Worm (Caenorhabditis elegans): ENCODE measurements around the gene mes-4.

The mes-4 gene

DNA sequence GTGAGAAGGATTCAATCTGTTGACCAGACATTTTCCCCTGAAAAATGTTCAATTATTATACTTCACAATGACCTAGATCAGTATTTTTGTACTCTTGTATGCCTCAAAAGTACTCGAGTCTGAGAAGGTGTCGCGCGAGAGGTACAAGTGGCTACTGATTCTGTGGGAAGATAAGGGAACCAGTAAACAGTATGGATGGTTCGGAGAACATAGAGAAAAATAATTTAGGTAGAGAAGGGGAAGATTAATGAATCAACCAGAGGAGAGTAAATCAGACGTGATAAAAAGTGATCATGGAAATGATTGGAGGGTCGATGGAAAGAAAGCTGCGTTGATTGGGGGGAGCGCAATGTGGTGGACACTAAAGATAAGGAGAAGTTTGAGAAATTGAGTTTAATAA, 47.9 kb downstream of the mes-4 start:
- TF ChIP-seq nhr-23 (tag; optimal IDR thresholded peaks at IDR 0.05) (peak; percentile 62), nhr-76 (tag; optimal IDR thresholded peaks at IDR 0.05) (no peak), egl-27 (tag; optimal IDR thresholded peaks at IDR 0.05) (no peak), ceh-82 (tag; optimal IDR thresholded peaks at IDR 0.05) (no peak), nhr-25 (tag; optimal IDR thresholded peaks at IDR 0.05) (peak; percentile 67), elt-2 (tag; optimal IDR thresholded peaks at IDR 0.05) (no peak), mml-1 (tag; optimal IDR thresholded peaks at IDR 0.05) (no peak), mdl-1 (tag; optimal IDR thresholded peaks at IDR 0.05) (no peak), elt-3 (tag; optimal IDR thresholded peaks at IDR 0.05) (peak in 2 of 3 experiments; percentile 66 to 80), lin-39 (tag; optimal IDR thresholded peaks at IDR 0.05) (no peak), unc-62 (GFP tag; optimal IDR thresholded peaks at IDR 0.05) (no peak), fkh-2 (tag; optimal IDR thresholded peaks at IDR 0.05) (no peak), ztf-4 (tag; optimal IDR thresholded peaks at IDR 0.05) (no peak), ztf-11 (tag; optimal IDR thresholded peaks at IDR 0.05) (no peak), lsy-12 (tag; optimal IDR thresholded peaks at IDR 0.05) (no peak), ZK546.5 (tag; optimal IDR thresholded peaks at IDR 0.05) (no peak), nhr-43 (tag; optimal IDR thresholded peaks at IDR 0.05; ENCODE audit: poor library complexity, severe bottlenecking) (peak; percentile 13), ceh-28 (tag; optimal IDR thresholded peaks at IDR 0.05) (peak; percentile 12), nhr-67 (tag; optimal IDR thresholded peaks at IDR 0.05) (no peak), sea-2 (GFP tag; optimal IDR thresholded peaks at IDR 0.05) (no peak), zag-1 (tag; optimal IDR thresholded peaks at IDR 0.05) (no peak), nfya-1 (tag; optimal IDR thresholded peaks at IDR 0.05; ENCODE audit: insufficient read depth) (peak; percentile 8), fkh-10 (GFP tag; optimal IDR thresholded peaks at IDR 0.05) (no peak), hmg-11 (tag; optimal IDR thresholded peaks at IDR 0.05) (no peak), aly-2 (tag; optimal IDR thresholded peaks at IDR 0.05) (no peak), ceh-9 (tag; optimal IDR thresholded peaks at IDR 0.05) (no peak), ama-1 (optimal IDR thresholded peaks at IDR 0.05) (no peak), R02D3.7 (tag; optimal IDR thresholded peaks at IDR 0.05) (no peak)

DNA sequence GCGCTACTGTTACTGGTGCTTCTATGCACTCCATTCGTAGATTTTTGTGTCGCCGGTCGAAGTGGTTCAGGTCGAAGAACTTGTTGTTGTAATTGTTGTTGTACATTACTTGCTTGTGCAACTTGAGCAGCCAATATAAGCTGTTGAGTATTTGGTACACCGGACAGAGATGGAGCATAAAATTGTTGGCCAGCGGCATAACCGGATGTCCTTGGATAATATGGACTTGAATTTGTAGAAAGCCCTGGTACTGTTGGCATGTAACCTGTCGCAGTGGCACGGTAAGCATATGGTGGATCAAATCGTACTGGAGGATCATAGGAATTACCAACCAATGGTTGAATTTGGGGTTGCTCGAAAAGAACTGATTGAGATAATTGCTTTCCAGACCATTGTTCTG, 48.4 kb downstream of the mes-4 start:
- TF ChIP-seq egl-5 (tag; optimal IDR thresholded peaks at IDR 0.05) (no peak), unc-39 (tag; optimal IDR thresholded peaks at IDR 0.05) (no peak), mml-1 (tag; optimal IDR thresholded peaks at IDR 0.05) (no peak), nhr-25 (tag; optimal IDR thresholded peaks at IDR 0.05) (no peak), lin-39 (tag; optimal IDR thresholded peaks at IDR 0.05) (no peak), tbx-2 (tag; optimal IDR thresholded peaks at IDR 0.05) (no peak), ama-1 (optimal IDR thresholded peaks at IDR 0.05) (no peak)

DNA sequence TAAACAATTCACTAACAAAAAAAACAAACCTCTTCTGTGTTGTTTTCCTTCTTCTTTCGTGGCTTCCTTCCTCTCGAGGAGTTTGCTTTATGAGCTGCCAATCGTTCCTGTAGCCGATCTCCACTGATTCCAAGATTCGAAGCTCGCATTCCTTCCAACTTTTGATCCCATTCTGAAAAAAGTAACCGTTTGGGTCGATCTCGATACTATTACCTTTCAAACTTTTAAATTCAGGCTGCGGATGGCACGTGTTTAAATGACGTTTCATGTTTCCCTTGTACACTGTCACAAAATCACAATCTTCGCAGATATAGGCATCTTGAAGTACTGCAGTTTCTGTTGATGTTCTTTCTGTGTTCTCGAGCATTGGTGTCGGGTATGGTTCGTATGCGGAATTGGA, 49.9 kb downstream of the mes-4 start:
- TF ChIP-seq nhr-23 (tag; optimal IDR thresholded peaks at IDR 0.05) = no peak
- TF ChIP-seq lin-15B (tag; optimal IDR thresholded peaks at IDR 0.05) = no peak
- TF ChIP-seq pha-4 (tag; optimal IDR thresholded peaks at IDR 0.05) = no peak
- TF ChIP-seq mdl-1 (tag; optimal IDR thresholded peaks at IDR 0.05) = no peak
- no peak for TF ChIP-seq nhr-77 (tag; optimal IDR thresholded peaks at IDR 0.05)
- no peak for TF ChIP-seq hmg-11 (tag; optimal IDR thresholded peaks at IDR 0.05)
- TF ChIP-seq ceh-9 (tag; optimal IDR thresholded peaks at IDR 0.05) = no peak
- no peak for TF ChIP-seq zag-1 (tag; optimal IDR thresholded peaks at IDR 0.05)
- no peak for TF ChIP-seq nhr-67 (tag; optimal IDR thresholded peaks at IDR 0.05)
- no peak for TF ChIP-seq nhr-25 (tag; optimal IDR thresholded peaks at IDR 0.05)

DNA sequence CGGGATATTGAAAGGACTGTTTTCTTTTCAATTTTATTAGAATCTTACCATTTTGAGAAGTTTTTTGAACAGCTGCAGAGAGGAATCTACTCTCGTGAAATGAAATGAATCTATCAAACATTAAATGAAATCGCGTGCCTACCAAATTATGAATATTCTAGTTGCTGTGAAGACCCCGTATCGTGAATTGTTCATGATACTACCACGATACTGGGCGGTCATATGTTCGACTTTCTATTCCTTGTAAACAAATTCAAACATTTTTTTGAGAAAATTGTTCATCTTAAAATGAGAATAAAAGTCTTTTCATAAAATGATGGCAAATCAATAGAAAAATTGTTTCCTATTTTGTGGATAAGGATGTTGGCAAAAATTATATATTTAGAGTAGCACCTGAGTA, 51.5 kb downstream of the mes-4 start, which contains the start of gene gcy-34:
Gene gcy-34, minus strand, starts transcription at position 101 of the 400 bp plus-strand sequence.
- TF ChIP-seq tbx-2 (tag; optimal IDR thresholded peaks at IDR 0.05) = no peak
- TF ChIP-seq ZK546.5 (tag; optimal IDR thresholded peaks at IDR 0.05) = no peak
- TF ChIP-seq R02D3.7 (tag; optimal IDR thresholded peaks at IDR 0.05) = no peak
- TF ChIP-seq elt-3 (tag; optimal IDR thresholded peaks at IDR 0.05) = no peak
- no peak for TF ChIP-seq ztf-4 (tag; optimal IDR thresholded peaks at IDR 0.05)
- no peak for TF ChIP-seq ama-1 (optimal IDR thresholded peaks at IDR 0.05)
- no peak for TF ChIP-seq fkh-2 (tag; optimal IDR thresholded peaks at IDR 0.05)
- no peak for TF ChIP-seq aly-2 (tag; optimal IDR thresholded peaks at IDR 0.05)
- no peak for TF ChIP-seq ceh-9 (tag; optimal IDR thresholded peaks at IDR 0.05)
- TF ChIP-seq fkh-10 (GFP tag; optimal IDR thresholded peaks at IDR 0.05) = no peak
- TF ChIP-seq ceh-16 (tag; optimal IDR thresholded peaks at IDR 0.05) = no peak
- TF ChIP-seq nhr-12 (tag; optimal IDR thresholded peaks at IDR 0.05) = no peak
- no peak for TF ChIP-seq hmg-11 (tag; optimal IDR thresholded peaks at IDR 0.05)
- no peak for TF ChIP-seq nhr-76 (tag; optimal IDR thresholded peaks at IDR 0.05)
- no peak for TF ChIP-seq nhr-43 (tag; optimal IDR thresholded peaks at IDR 0.05; ENCODE audit: poor library complexity, severe bottlenecking)

Measured in whole organism, L3 larva.